Fruit fly (Drosophila melanogaster): ENCODE results near the gene Tango4.

Tango4 gene

dm6 chrX:12020857-12021256, at the start of gene Tango4:
TSS of gene Tango4 (plus strand) at chrX:12021068.
- no peak for TF ChIP-seq noc (tag; optimal IDR thresholded peaks at IDR 0.05)

- TF ChIP-seq noc (tag; optimal IDR thresholded peaks at IDR 0.05) = no peak
These were observed 37.0 kb upstream of the Tango4 start for dm6 chrX:11983838-11984237.

DNA sequence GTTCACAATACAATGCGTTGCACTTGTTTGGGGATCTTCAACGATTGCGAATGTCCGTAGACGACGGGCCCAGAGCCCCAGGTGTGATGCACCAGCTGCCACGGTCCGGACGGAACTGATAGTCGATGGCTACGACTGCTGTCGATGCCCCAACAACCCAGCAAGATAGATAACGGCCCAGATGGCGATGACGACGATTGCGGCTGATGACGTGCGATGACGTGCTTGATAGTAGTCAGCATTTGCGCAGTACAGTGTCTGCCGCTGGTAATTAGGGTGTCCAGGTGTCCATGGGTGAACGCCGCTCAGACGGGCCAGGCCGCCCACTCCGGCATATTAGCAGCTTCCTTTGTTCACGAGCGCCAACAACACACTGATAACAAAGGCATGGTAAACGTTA, 35.9 kb upstream of the Tango4 start, which contains the start of gene cac:
Gene cac (minus strand): TSS at position 101 of the 400 bp plus-strand sequence.
- TF ChIP-seq noc (tag; optimal IDR thresholded peaks at IDR 0.05) = no peak

DNA sequence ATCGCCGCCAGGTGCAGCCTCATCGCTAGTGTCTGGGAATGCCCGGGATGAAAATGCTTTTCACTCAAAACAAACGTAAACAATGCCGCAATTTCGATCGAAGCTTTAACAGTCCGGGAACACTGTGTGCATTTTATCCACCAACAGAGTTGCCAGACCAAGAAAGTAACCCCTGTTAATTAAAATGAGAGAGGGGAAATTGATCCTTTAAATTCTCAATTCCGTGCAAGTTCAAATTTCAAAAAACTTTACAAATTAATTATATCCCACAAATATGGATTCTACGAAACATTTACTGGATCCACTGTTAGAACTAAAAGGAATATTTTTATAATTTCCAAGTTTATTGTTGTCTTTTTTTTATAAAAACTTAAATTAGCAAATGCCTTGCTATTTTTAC, 33.2 kb upstream of the Tango4 start, which contains the start of gene gd:
Gene gd (minus strand): TSS at position 101 of the 400 bp plus-strand sequence.
- no peak for TF ChIP-seq noc (tag; optimal IDR thresholded peaks at IDR 0.05)

- no peak for TF ChIP-seq noc (tag; optimal IDR thresholded peaks at IDR 0.05)
These were observed 32.0 kb upstream of the Tango4 start, which contains the start of gene tsg for dm6 chrX:11988912-11989311. TSS of gene tsg (minus strand) at chrX:11988948.

- no peak for TF ChIP-seq noc (tag; optimal IDR thresholded peaks at IDR 0.05)
These were observed 28.2 kb upstream of the Tango4 start, which contains the start of gene CG18130 for dm6 chrX:11992668-11993067. TSS of gene CG18130 (minus strand) at chrX:11992768.

DNA sequence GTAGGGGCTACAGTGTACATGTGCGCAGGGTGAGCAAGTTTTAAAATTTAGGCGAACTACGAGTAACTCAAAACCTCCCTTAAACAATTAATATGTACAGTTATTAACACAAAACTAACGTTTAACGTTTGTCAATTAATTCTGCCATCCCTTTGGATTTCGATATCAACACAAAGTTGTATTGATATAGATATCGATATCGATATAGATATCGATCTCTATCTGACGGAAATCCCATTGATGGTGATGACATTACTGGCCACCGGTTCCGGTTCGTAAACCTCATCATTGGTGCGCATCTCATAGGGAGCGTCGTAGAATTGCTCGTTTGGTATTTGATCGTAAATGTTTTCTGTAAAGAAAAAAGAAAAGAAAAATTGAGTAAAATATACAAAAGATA, 27.6 kb upstream of the Tango4 start:
- TF ChIP-seq noc (tag; optimal IDR thresholded peaks at IDR 0.05) = no peak

- TF ChIP-seq noc (tag; optimal IDR thresholded peaks at IDR 0.05) = no peak
These were observed 20.8 kb upstream of the Tango4 start for dm6 chrX:11999974-12000618.

- TF ChIP-seq noc (tag; optimal IDR thresholded peaks at IDR 0.05) = no peak
These were observed 19.9 kb upstream of the Tango4 start for dm6 chrX:12001005-12001404.

DNA sequence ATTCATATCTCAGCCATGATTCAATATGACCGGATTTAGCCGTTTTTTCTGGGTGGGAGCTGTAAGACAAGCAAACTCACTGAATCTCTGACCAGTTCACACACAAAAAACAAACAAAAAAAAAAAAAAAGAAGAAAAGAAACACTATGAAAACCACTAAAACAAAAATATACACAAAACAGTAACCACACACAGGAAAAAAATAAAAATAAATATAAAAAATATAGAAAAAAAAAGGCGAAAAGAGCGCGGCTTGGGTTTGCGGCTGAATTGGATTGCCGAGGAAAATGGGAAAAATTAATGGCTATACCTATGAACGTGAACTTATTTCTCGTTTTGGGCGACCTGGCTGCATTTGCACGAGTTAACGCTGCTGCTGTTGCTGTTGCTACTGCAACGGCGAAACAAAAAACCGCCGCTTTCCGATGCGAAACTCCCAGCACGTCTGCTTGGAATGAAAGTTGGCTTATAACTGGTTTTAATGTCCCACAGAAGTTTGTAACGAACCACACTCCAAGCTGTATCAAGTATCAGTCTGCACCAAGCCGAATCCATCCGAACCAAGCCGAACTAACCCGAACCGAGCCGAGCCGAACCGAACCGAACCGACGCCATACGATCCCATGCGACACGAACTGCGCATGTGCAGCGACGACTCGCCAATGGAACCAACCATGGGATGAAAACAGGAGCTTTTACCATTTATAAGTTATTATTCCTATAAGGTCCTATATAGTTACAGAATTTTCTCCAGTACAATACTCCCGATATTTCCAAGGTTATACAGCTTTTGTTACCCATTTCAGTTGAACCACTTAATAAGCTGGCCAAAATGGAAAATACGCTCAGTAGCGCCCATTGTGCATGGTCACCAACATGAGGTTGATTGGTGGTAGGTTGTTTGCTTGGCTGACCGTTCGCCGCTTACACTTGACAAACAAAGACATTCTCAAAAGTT, 17.2 kb upstream of the Tango4 start, which contains the start of gene fw:
Gene fw (minus strand): TSS at position 478 of the 958 bp plus-strand sequence.
- TF ChIP-seq noc (tag; optimal IDR thresholded peaks at IDR 0.05) = peak; percentile 42

- TF ChIP-seq noc (tag; optimal IDR thresholded peaks at IDR 0.05) = peak; percentile 12
These were observed 16.5 kb upstream of the Tango4 start for dm6 chrX:12004395-12004768.

DNA sequence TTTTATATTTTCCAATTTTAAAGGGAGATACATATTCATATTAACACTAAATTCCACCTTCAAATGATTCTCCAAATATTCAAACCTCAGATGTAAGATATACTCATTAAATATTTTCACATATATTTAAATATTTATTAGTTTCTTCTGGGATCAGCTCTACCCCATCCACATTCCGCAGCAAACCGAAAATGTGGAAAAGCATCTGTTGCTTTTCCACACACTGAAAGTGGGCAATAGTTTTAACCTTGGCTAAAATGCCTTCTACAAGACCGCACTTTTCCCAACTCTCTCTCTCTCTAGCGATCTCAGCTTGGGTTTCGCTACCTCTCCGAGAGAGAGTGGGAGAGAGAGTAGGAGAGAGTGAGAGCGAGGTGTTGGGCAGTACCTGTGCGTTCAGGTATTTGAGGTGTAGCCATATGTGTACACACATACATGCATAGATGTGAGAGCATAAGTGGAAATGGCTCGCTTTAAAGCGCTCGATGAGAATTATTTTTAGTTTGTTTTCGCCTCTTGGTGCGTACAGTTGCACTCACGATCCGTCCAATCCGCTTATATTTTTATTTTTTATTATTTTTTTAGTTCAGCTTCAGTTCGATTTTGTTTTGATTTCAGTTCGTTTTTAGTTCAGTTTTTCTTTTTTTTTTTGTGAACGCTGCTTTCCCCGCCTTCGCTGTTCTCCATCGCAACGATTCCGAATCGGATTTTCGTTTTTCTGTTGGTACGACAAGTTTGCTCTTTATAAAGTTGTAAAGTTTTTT, 14.0 kb upstream of the Tango4 start, which contains the start of gene CG1806:
Gene CG1806 (plus strand): TSS at position 499 of the 764 bp plus-strand sequence.
- TF ChIP-seq noc (tag; optimal IDR thresholded peaks at IDR 0.05) = no peak

DNA sequence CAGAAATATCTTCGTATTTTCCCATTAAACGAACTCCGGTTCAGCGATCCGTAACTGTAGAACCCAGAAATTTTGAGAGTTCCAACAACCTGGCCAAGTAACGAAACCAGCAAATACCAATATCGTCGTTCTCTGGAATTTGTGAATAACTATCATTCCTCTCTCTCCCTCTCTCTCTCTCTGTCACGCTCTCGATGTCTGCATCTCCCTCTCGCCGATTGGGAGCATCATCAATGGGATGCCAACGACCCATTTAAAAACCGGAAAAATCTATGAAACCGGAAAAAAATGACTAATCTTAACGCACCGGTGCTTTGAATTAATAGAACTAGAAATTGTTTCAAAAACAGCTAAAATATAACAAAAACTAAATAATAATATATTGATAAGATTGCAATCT, 13.3 kb upstream of the Tango4 start:
- TF ChIP-seq noc (tag; optimal IDR thresholded peaks at IDR 0.05) = no peak

DNA sequence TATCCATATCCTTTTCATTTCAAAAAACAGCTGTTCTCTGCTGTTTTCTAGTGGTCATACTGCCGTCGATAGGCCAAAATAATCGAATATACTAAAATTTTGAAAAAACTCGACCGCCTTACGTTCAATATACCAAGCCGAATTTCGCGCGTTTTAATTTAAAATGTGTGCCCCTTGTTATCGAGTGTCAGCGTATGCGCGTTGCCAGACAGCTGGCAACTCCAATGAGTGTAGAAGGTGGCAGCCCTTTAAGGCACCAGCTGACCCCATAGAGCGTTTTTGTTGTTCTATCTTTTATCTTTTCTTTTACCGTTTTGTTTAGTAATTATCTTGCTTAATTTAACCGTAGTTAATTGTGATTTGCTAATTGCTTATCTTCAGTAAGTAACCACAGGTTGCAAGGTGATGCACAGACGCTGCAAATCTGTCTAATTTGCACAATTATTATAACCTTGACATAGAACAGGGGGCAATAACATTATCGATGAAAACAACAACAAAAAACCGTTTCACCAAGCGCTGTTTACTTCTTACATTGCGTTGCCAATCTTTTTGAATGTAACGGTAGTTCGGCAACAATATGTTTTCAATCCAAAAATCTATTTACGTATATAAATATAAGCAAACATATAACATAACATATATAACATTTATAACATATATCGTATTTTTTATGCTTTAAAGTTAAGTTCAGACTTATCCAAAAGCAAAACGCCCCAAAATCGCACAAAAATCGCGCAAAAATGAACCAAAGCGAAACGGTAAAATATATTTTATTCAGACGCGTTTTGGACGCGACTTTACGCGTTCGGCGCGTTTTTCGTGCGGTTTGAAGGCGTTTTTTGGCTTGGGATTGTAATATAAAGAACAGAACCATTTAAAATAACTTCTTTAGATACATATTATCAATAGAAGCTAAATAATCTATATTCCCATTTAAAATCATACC, 8.4 kb upstream of the Tango4 start, which contains the start of the genes CG1492 and regucalcin:
Gene CG1492 (minus strand): TSS at position 63 of the 949 bp plus-strand sequence.
Gene regucalcin (plus strand): TSS at position 229 of the 949 bp plus-strand sequence.
- no peak for TF ChIP-seq noc (tag; optimal IDR thresholded peaks at IDR 0.05)

Data from whole organism, larva.